Worm (Caenorhabditis elegans) whole organism, early embryonic: ENCODE data around the gene clec-31.

Experiments used
- B0310.2 ChIP-seq: sonication (generic microtip); optimal IDR thresholded peaks from 2 replicates; lab custom pipeline; 2016; ENCODE audit warnings: mild to moderate bottlenecking, missing genetic modification characterization, missing compliant biosample characterization
- F13C5.2 ChIP-seq: sonication (generic microtip); optimal IDR thresholded peaks from 2 replicates; lab custom pipeline; 2017; ENCODE audit warnings: mild to moderate bottlenecking, missing genetic modification characterization, inconsistent platforms, missing compliant biosample characterization
- aly-1 ChIP-seq: sonication (generic microtip); optimal IDR thresholded peaks from 2 replicates; lab custom pipeline; 2016; ENCODE audit warnings: missing genetic modification characterization, missing compliant biosample characterization
- ama-1 ChIP-seq: fragments of 150-350 bp; optimal IDR thresholded peaks from 2 replicates; lab custom pipeline; 2014
- ceh-13 ChIP-seq: fragments of 200-800 bp; sonication (Bioruptor generic); optimal IDR thresholded peaks from 2 replicates; lab custom pipeline; 2018; ENCODE audit warnings: mild to moderate bottlenecking, missing genetic modification characterization, missing compliant biosample characterization
- ceh-36 ChIP-seq: sonication (generic microtip); optimal IDR thresholded peaks from 2 replicates; lab custom pipeline; 2016; ENCODE audit warnings: missing genetic modification characterization, inconsistent platforms, missing compliant biosample characterization
- ets-7 ChIP-seq: sonication (generic microtip); optimal IDR thresholded peaks from 2 replicates; lab custom pipeline; 2016; ENCODE audit warnings: missing genotype, missing genetic modification characterization, missing compliant biosample characterization
- flt-1 ChIP-seq: fragments of 200-800 bp; sonication (Bioruptor generic); IDR thresholded peaks from 2 replicates; pipeline ENCODE4 v1.3.6; 2022; ENCODE audit warnings: missing genetic modification characterization, missing compliant biosample characterization
- hmbx-1 ChIP-seq: sonication (generic microtip); optimal IDR thresholded peaks from 2 replicates; lab custom pipeline; 2016; ENCODE audit warnings: mild to moderate bottlenecking, missing genetic modification characterization, missing compliant biosample characterization
- hmg-4 ChIP-seq: fragments of 200-800 bp; sonication (Bioruptor generic); optimal IDR thresholded peaks from 2 replicates; lab custom pipeline; 2018; ENCODE audit warnings: mild to moderate bottlenecking, missing genetic modification characterization, missing compliant biosample characterization
- hnd-1 ChIP-seq: sonication (generic microtip); optimal IDR thresholded peaks from 2 replicates; lab custom pipeline; 2016; ENCODE audit warnings: missing genetic modification characterization, missing compliant biosample characterization
- pes-1 ChIP-seq: fragments of 200-800 bp; sonication (Bioruptor generic); IDR thresholded peaks from 2 replicates; pipeline ENCODE4 v1.3.6; 2022; ENCODE audit warnings: missing genetic modification reagents, missing genetic modification characterization, missing compliant biosample characterization
- scrt-1 ChIP-seq: fragments of 200-800 bp; sonication (Bioruptor generic); IDR thresholded peaks from 2 replicates; pipeline ENCODE4 v1.3.6; 2022; ENCODE audit warnings: missing genetic modification characterization, missing compliant biosample characterization
- sea-1 ChIP-seq: fragments of 200-800 bp; sonication (Bioruptor generic); conservative IDR thresholded peaks from 2 replicates; pipeline ENCODE4 v1.3.6; 2022; ENCODE audit warnings: missing genetic modification characterization, missing compliant biosample characterization
- tbx-11 ChIP-seq: fragments of 200-800 bp; sonication (Bioruptor generic); IDR thresholded peaks from 2 replicates; pipeline ENCODE4 v1.3.6; 2022; ENCODE audit warnings: missing genetic modification characterization, missing compliant biosample characterization
- tbx-37 ChIP-seq: fragments of 200-800 bp; sonication (Bioruptor generic); conservative IDR thresholded peaks from 2 replicates; pipeline ENCODE4 v1.3.6; 2022; ENCODE audit warnings: missing genetic modification reagents, missing genetic modification characterization, missing compliant biosample characterization
- tra-4 ChIP-seq: sonication (generic microtip); optimal IDR thresholded peaks from 2 replicates; lab custom pipeline; 2017; ENCODE audit warnings: missing genetic modification characterization, missing compliant biosample characterization

Gene clec-31

DNA sequence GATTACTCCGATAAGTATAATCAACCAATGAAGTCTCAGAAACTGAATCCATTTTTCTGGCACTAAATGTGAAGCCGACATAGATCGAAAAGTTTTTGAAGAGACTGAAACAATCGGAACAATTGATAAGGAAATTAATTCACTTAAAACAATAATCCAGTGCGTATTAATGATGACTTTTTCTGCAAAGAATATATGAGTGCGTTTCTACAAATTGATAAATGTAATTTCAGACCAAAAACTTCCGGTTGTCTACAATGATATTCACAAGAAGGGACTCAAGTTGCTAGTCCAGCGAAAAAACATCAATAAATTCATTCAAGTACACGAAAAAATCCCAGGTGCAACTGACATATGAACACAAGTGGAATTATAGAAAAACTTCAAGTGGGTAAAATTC, 11.9 kb upstream of the clec-31 start, which contains the start of gene clec-33:
Gene clec-33, minus strand, starts transcription at position 101 of the 400 bp plus-strand sequence.
- TF ChIP-seq ceh-36 (tag; lab: Kevin White, UChicago) = no peak
- TF ChIP-seq aly-1 = no peak
- no peak for TF ChIP-seq scrt-1 (GFP tag; lab: Robert Waterston, UW)
- TF ChIP-seq hnd-1 (tag; lab: Kevin White, UChicago) = no peak
- no peak for TF ChIP-seq flt-1 (GFP tag; lab: Robert Waterston, UW)
- no peak for TF ChIP-seq B0310.2
- no peak for TF ChIP-seq ama-1 (lab: Kevin White, UChicago)
- TF ChIP-seq F13C5.2 (tag; lab: Kevin White, UChicago) = no peak
- no peak for TF ChIP-seq tbx-11 (GFP tag; lab: Robert Waterston, UW)
- no peak for TF ChIP-seq ets-7
- TF ChIP-seq hmbx-1 (tag; lab: Kevin White, UChicago) = no peak
- TF ChIP-seq hmg-4 (GFP tag; lab: Kevin White, UChicago) = no peak
- TF ChIP-seq sea-1 = no peak
- TF ChIP-seq pes-1 (GFP tag; lab: Robert Waterston, UW) = no peak
- no peak for TF ChIP-seq ceh-13 (GFP tag; lab: Kevin White, UChicago)
- no peak for TF ChIP-seq tbx-37 (GFP tag; lab: Robert Waterston, UW)
- no peak for TF ChIP-seq tra-4 (tag; lab: Kevin White, UChicago)

DNA sequence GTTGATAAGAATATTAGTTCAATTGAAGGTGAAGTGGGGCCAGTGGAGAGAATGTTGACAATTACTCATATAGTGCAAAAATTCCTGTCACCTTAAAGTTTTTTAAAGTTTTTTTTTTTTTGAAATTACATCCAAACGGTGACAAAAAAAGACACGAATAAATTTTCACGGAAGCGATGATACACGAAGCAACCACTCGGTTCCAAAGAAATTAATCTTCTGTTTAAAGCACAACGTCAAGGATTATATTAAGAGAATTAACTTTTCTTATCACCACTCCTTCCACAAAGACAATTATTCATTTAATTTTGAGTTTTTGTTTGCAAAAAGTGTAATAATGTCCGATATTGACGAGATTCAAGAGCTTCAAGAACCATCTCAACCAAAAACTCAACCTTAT, 7.5 kb upstream of the clec-31 start, which contains the start of gene clec-28:
Gene clec-28, plus strand, starts transcription at position 301 of the 400 bp plus-strand sequence.
- TF ChIP-seq hnd-1 (tag; lab: Kevin White, UChicago) (no peak), tra-4 (tag; lab: Kevin White, UChicago) (no peak), flt-1 (GFP tag; lab: Robert Waterston, UW) (no peak), sea-1 (no peak), ceh-36 (tag; lab: Kevin White, UChicago) (no peak), hmbx-1 (tag; lab: Kevin White, UChicago) (no peak), B0310.2 (no peak), ama-1 (lab: Kevin White, UChicago) (no peak), hmg-4 (GFP tag; lab: Kevin White, UChicago) (no peak), ets-7 (no peak), pes-1 (GFP tag; lab: Robert Waterston, UW) (no peak), F13C5.2 (tag; lab: Kevin White, UChicago) (no peak)

- no peak for TF ChIP-seq pes-1 (GFP tag; lab: Robert Waterston, UW)
- TF ChIP-seq aly-1 = no peak
- no peak for TF ChIP-seq ama-1 (lab: Kevin White, UChicago)
- TF ChIP-seq ceh-13 (GFP tag; lab: Kevin White, UChicago) = no peak
- no peak for TF ChIP-seq ceh-36 (tag; lab: Kevin White, UChicago)
- no peak for TF ChIP-seq ets-7
- no peak for TF ChIP-seq hnd-1 (tag; lab: Kevin White, UChicago)
- no peak for TF ChIP-seq tbx-11 (GFP tag; lab: Robert Waterston, UW)
- no peak for TF ChIP-seq flt-1 (GFP tag; lab: Robert Waterston, UW)
These were observed 3.8 kb upstream of the clec-31 start, which contains the start of the genes clec-32 and clec-24 for ce11 chrV:16861719-16862118. Gene clec-32 (minus strand): TSS chrV:16861819. Gene clec-24 (plus strand): TSS chrV:16862012.

- TF ChIP-seq aly-1 (no peak), pes-1 (GFP tag; lab: Robert Waterston, UW) (no peak), ets-7 (no peak), tbx-11 (GFP tag; lab: Robert Waterston, UW) (no peak)
These were observed 3.8 kb downstream of the clec-31 start, which contains the start of the genes clec-35 and clec-27 for ce11 chrV:16853956-16854683. Gene clec-35 (minus strand): TSS chrV:16854056. Gene clec-27 (plus strand): TSS chrV:16854633.

DNA sequence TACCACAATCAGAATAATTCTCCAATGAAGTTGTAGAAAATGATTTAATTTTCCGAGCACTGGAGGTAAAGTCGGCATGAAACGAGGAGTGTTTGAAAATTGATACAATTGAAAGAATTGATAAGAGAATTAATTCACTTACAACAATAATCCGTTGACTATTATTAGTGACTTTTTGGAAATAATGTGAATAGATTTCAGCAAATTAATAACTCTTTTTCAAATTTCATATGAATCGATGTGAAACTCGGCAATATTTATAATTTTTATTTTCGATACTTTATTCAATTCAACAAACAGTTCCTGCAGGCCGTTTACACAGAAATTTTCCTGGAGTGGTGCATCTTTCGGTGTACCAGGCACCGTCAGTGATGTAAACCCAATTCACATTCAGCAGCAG, 5.9 kb downstream of the clec-31 start, which contains the start of gene clec-37:
Gene clec-37, minus strand, starts transcription at position 101 of the 400 bp plus-strand sequence.
- TF ChIP-seq B0310.2 = no peak
- no peak for TF ChIP-seq ceh-13 (GFP tag; lab: Kevin White, UChicago)
- TF ChIP-seq tbx-37 (GFP tag; lab: Robert Waterston, UW) = no peak
- TF ChIP-seq aly-1 = no peak
- TF ChIP-seq pes-1 (GFP tag; lab: Robert Waterston, UW) = no peak
- TF ChIP-seq hmbx-1 (tag; lab: Kevin White, UChicago) = no peak
- no peak for TF ChIP-seq tbx-11 (GFP tag; lab: Robert Waterston, UW)
- no peak for TF ChIP-seq sea-1
- TF ChIP-seq hnd-1 (tag; lab: Kevin White, UChicago) = no peak
- TF ChIP-seq ama-1 (lab: Kevin White, UChicago) = no peak
- no peak for TF ChIP-seq F13C5.2 (tag; lab: Kevin White, UChicago)
- TF ChIP-seq ceh-36 (tag; lab: Kevin White, UChicago) = no peak

DNA sequence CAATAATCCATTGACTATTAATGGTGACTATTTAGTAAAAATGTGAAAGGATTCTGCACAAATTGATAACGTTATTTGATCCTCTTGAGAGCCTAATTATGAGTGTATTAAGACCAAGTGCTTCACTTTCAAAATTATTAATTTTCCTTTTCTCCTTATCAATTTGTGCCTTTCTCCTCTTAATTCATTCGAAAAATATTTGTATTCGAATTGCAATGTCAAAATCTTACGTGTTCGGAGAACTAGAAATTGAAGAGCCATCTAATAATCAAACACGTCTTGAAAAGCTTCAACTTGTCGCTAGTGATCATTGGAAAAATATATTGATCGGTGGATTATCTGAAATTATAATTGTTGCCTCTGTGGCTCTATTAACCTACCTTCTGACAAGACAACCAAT, 9.4 kb downstream of the clec-31 start, which contains the start of the genes clec-36 and clec-26:
Gene clec-36, minus strand, starts transcription at position 101 of the 400 bp plus-strand sequence.
Gene clec-26, plus strand, starts transcription at position 114 of the 400 bp plus-strand sequence.
- no peak for TF ChIP-seq hmbx-1 (tag; lab: Kevin White, UChicago)
- no peak for TF ChIP-seq pes-1 (GFP tag; lab: Robert Waterston, UW)
- TF ChIP-seq tbx-11 (GFP tag; lab: Robert Waterston, UW) = no peak
- no peak for TF ChIP-seq ceh-13 (GFP tag; lab: Kevin White, UChicago)
- TF ChIP-seq tra-4 (tag; lab: Kevin White, UChicago) = no peak
- TF ChIP-seq aly-1 = no peak
- TF ChIP-seq ama-1 (lab: Kevin White, UChicago) = no peak
- TF ChIP-seq ets-7 = no peak
- TF ChIP-seq F13C5.2 (tag; lab: Kevin White, UChicago) = no peak

ce11 chrV:16842941-16843340, 14.9 kb downstream of the clec-31 start, which contains the start of gene clec-25:
Gene clec-25 (plus strand): TSS chrV:16843241.
- no peak for TF ChIP-seq F13C5.2 (tag; lab: Kevin White, UChicago)
- no peak for TF ChIP-seq hmbx-1 (tag; lab: Kevin White, UChicago)
- no peak for TF ChIP-seq hnd-1 (tag; lab: Kevin White, UChicago)
- no peak for TF ChIP-seq hmg-4 (GFP tag; lab: Kevin White, UChicago)
